Worm (Caenorhabditis elegans) whole organism, L4 larva: Measurements from ENCODE around the gene K03A11.4.

Experiments used
- T26A8.4 ChIP-seq: fragments of 200-800 bp; sonication (Bioruptor generic); IDR thresholded peaks from 2 replicates; pipeline ENCODE4 v1.3.6; 2022; ENCODE audit warnings: missing genetic modification characterization, missing compliant biosample characterization
- ceh-82 ChIP-seq: sonication (generic microtip); optimal IDR thresholded peaks from 2 replicates; lab custom pipeline; 2017; ENCODE audit warnings: missing biosample characterization, missing genetic modification characterization
- nhr-11 ChIP-seq: fragments of 150-350 bp; optimal IDR thresholded peaks from 2 replicates; lab custom pipeline; 2014; ENCODE audit warnings: missing biosample characterization, missing genetic modification characterization
- unc-62 ChIP-seq, 3 experiments: fragments of 150-350 bp in 1 of 3; sonication (generic microtip); optimal IDR thresholded peaks in 2 of 3; peaks in 1 of 3; 1 replicate in 1 of 3; 2 replicates in 2 of 3; lab custom pipeline; 2014 to 2017; ENCODE audit warnings: missing biosample characterization in 3 of 3, missing genetic modification characterization in 3 of 3, missing genetic modification reagents in 3 of 3, missing genotype in 1 of 3

- TF ChIP-seq ceh-82 (no peak), T26A8.4 (peak; percentile 73), unc-62 (GFP tag; optimal IDR thresholded peaks at IDR 0.05 in 1 of 2; lab: Kevin White, UChicago) (no peak), unc-62 (tag; optimal IDR thresholded peaks at IDR 0.05; lab: Kevin White, UChicago) (no peak), nhr-11 (tag; lab: Kevin White, UChicago) (peak; percentile 84)
These were observed 27.0 kb downstream of the K03A11.4 start, which contains the start of gene F17H10.1 for ce11 chrX:13104966-13105365.
